Worm (Caenorhabditis elegans): Measurements from ENCODE around the gene Y39A1A.18.

The Y39A1A.18 gene

ce11 chrIII:10653479-10653878 lies 40.8 kb downstream of the Y39A1A.18 start:
- TF ChIP-seq ces-1 (GFP tag; optimal IDR thresholded peaks at IDR 0.05), result no peak
- peak; percentile 11 for TF ChIP-seq zip-8 (tag; optimal IDR thresholded peaks at IDR 0.05)
- TF ChIP-seq snpc-4 (tag; optimal IDR thresholded peaks at IDR 0.05), result no peak
- TF ChIP-seq sem-2 (GFP tag; optimal IDR thresholded peaks at IDR 0.05), result no peak
- TF ChIP-seq unc-62 (GFP tag; optimal IDR thresholded peaks at IDR 0.05), result no peak
- peak; percentile 91 for TF ChIP-seq blmp-1 (tag; optimal IDR thresholded peaks at IDR 0.05)
- TF ChIP-seq unc-120 (tag; optimal IDR thresholded peaks at IDR 0.05; ENCODE audit: poor library complexity, severe bottlenecking), result no peak
- TF ChIP-seq lsy-2 (tag; optimal IDR thresholded peaks at IDR 0.05), result no peak
- TF ChIP-seq mab-5 (tag; optimal IDR thresholded peaks at IDR 0.05), result no peak
- no peak for TF ChIP-seq ztf-11 (tag; optimal IDR thresholded peaks at IDR 0.05)

- no peak for TF ChIP-seq mab-5 (tag; optimal IDR thresholded peaks at IDR 0.05)
- peak; percentile 79 for TF ChIP-seq zip-8 (tag; optimal IDR thresholded peaks at IDR 0.05)
Observed at ce11 chrIII:10652833-10653232, 41.5 kb downstream of the Y39A1A.18 start.

ce11 chrIII:10651634-10652033 lies 42.7 kb downstream of the Y39A1A.18 start:
- TF ChIP-seq ceh-43 (GFP tag; optimal IDR thresholded peaks at IDR 0.05), result no peak
- no peak for TF ChIP-seq hlh-1 (tag; optimal IDR thresholded peaks at IDR 0.05)
- TF ChIP-seq ceh-83 (GFP tag; optimal IDR thresholded peaks at IDR 0.05), result no peak
- TF ChIP-seq unc-62 (GFP tag; optimal IDR thresholded peaks at IDR 0.05), result peak; percentile 24
- no peak for TF ChIP-seq bed-3 (GFP tag; optimal IDR thresholded peaks at IDR 0.05)
- peak; percentile 95 for TF ChIP-seq pha-4 (tag; optimal IDR thresholded peaks at IDR 0.05)
- TF ChIP-seq ceh-39 (tag; optimal IDR thresholded peaks at IDR 0.05), result peak; percentile 70
- peak; percentile 69 for TF ChIP-seq ham-2 (GFP tag; optimal IDR thresholded peaks at IDR 0.05)
- TF ChIP-seq nhr-76 (tag; optimal IDR thresholded peaks at IDR 0.05), result no peak
- TF ChIP-seq sem-2 (GFP tag; optimal IDR thresholded peaks at IDR 0.05), result peak; percentile 27
- TF ChIP-seq tbx-8 (GFP tag; optimal IDR thresholded peaks at IDR 0.05), result no peak
- peak; percentile 56 for TF ChIP-seq nhr-2 (tag; optimal IDR thresholded peaks at IDR 0.05)
- TF ChIP-seq mep-1 (tag; optimal IDR thresholded peaks at IDR 0.05), result no peak
- TF ChIP-seq flh-1 (GFP tag; optimal IDR thresholded peaks at IDR 0.05), result no peak
- no peak for TF ChIP-seq snpc-4 (tag; optimal IDR thresholded peaks at IDR 0.05)
- TF ChIP-seq elt-3 (tag; optimal IDR thresholded peaks at IDR 0.05), result no peak
- TF ChIP-seq unc-39 (tag; optimal IDR thresholded peaks at IDR 0.05), result no peak
- TF ChIP-seq blmp-1 (tag; optimal IDR thresholded peaks at IDR 0.05), result no peak
- peak; percentile 42 for TF ChIP-seq lin-32 (GFP tag; optimal IDR thresholded peaks at IDR 0.05)
- no peak for TF ChIP-seq sptf-1 (tag; optimal IDR thresholded peaks at IDR 0.05)
- peak; percentile 54 for TF ChIP-seq lsy-2 (tag; optimal IDR thresholded peaks at IDR 0.05)
- no peak for TF ChIP-seq nhr-28 (tag; optimal IDR thresholded peaks at IDR 0.05)
- no peak for TF ChIP-seq unc-120 (tag; optimal IDR thresholded peaks at IDR 0.05; ENCODE audit: poor library complexity, severe bottlenecking)
- TF ChIP-seq mls-2 (tag; optimal IDR thresholded peaks at IDR 0.05), result peak; percentile 56
- TF ChIP-seq zip-8 (tag; optimal IDR thresholded peaks at IDR 0.05), result peak; percentile 32
- no peak for TF ChIP-seq mab-5 (tag; optimal IDR thresholded peaks at IDR 0.05)
- TF ChIP-seq ztf-11 (tag; optimal IDR thresholded peaks at IDR 0.05), result no peak
- no peak for TF ChIP-seq nhr-12 (tag; optimal IDR thresholded peaks at IDR 0.05)
- no peak for TF ChIP-seq M03D4.4 (tag; optimal IDR thresholded peaks at IDR 0.05)
- TF ChIP-seq drap-1 (GFP tag; optimal IDR thresholded peaks at IDR 0.05), result peak; percentile 18
- TF ChIP-seq lin-13 (tag; optimal IDR thresholded peaks at IDR 0.05), result peak; percentile 64
- peak; percentile 67 for TF ChIP-seq ces-1 (GFP tag; optimal IDR thresholded peaks at IDR 0.05)
- TF ChIP-seq nhr-237 (tag; optimal IDR thresholded peaks at IDR 0.05), result no peak
- peak; percentile 44 for TF ChIP-seq cnd-1 (tag; optimal IDR thresholded peaks at IDR 0.05)
- TF ChIP-seq elt-1 (tag; optimal IDR thresholded peaks at IDR 0.05; ENCODE audit: borderline replicate concordance, insufficient read depth), result no peak

ce11 chrIII:10649219-10649618 lies 45.1 kb downstream of the Y39A1A.18 start, which contains the start of gene emg-1:
Gene emg-1, plus strand, starts transcription at chrIII:10649519.
- TF ChIP-seq blmp-1 (tag; optimal IDR thresholded peaks at IDR 0.05) (no peak), lin-13 (tag; optimal IDR thresholded peaks at IDR 0.05) (no peak), ham-2 (GFP tag; optimal IDR thresholded peaks at IDR 0.05) (no peak), M03D4.4 (tag; optimal IDR thresholded peaks at IDR 0.05) (no peak), lin-32 (GFP tag; optimal IDR thresholded peaks at IDR 0.05) (no peak), drap-1 (GFP tag; optimal IDR thresholded peaks at IDR 0.05) (no peak), ceh-39 (tag; optimal IDR thresholded peaks at IDR 0.05) (no peak), tbx-8 (GFP tag; optimal IDR thresholded peaks at IDR 0.05) (no peak)

Data from whole organism, mixed stage, embryonic.